Worm (Caenorhabditis elegans): Measurements from ENCODE around the gene ZK177.3.

ZK177.3 gene

DNA sequence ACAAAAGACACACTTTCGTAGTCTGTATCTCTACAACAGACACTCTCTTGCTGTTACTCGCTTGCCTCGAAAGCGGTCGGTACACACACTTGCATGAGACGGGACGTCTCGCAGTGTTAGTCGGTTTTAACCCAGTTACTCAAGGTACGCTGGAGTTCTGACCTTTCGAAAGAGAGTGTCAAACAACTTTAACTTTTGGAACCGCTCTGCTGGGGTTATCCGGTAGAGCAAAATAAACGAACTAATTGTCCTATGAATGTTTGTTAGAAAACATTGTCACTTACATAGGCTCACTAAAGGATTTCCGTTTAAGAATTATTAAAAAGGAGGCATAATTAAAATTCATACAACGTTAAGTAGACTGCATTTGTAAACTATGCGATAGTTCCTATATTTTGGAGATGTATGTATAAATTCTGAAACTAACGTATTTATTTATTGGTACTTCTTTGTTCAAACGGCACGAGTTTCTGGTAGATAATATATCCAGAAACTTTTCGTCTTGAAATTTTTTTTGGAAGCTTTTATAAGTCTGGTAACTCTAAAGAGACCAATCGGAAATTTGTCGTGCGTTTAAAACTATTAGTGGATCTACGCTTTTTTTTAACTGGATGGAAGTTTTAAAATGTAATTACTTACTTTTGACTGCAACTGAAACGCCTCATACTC lies 28.0 kb downstream of the ZK177.3 start:
- peak; percentile 12 for TF ChIP-seq unc-62 (GFP tag; optimal IDR thresholded peaks at IDR 0.05)

DNA sequence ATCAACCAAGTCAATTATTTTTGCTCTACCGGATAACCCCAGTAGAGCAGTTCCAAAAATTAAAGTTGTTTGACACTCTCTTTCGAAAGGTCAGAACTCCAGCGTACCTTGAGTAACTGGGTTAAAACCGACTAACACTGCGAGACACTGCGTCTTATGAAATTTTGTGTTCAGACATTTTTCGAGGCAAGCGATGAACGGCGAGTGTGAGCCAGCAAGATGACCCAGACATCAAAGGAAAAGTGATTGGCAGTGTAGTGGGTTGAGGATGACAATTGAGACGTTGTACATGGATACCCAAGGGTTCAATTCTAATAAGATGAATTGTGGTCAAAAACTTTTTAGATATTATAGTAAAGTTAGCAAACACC lies 28.5 kb downstream of the ZK177.3 start:
- no peak for TF ChIP-seq unc-62 (GFP tag; optimal IDR thresholded peaks at IDR 0.05)

ce11 chrII:5544764-5545163 lies 29.1 kb downstream of the ZK177.3 start, which contains the start of gene ins-13:
Gene ins-13, minus strand, starts transcription at chrII:5544864.
- no peak for TF ChIP-seq unc-62 (GFP tag; optimal IDR thresholded peaks at IDR 0.05)

ce11 chrII:5547442-5547894 lies 31.8 kb downstream of the ZK177.3 start, which contains the start of gene acdh-2:
Gene acdh-2, minus strand, starts transcription at chrII:5547492.
- no peak for TF ChIP-seq unc-62 (GFP tag; optimal IDR thresholded peaks at IDR 0.05)

- no peak for TF ChIP-seq unc-62 (GFP tag; optimal IDR thresholded peaks at IDR 0.05)
Observed at ce11 chrII:5549746-5550145, 34.1 kb downstream of the ZK177.3 start, which contains the start of gene C17C3.6. Gene C17C3.6, plus strand, starts transcription at chrII:5550046.

- no peak for TF ChIP-seq unc-62 (GFP tag; optimal IDR thresholded peaks at IDR 0.05)
Observed at ce11 chrII:5551517-5551916, 35.9 kb downstream of the ZK177.3 start, which contains the start of gene C17C3.5. Gene C17C3.5, plus strand, starts transcription at chrII:5551817.

DNA sequence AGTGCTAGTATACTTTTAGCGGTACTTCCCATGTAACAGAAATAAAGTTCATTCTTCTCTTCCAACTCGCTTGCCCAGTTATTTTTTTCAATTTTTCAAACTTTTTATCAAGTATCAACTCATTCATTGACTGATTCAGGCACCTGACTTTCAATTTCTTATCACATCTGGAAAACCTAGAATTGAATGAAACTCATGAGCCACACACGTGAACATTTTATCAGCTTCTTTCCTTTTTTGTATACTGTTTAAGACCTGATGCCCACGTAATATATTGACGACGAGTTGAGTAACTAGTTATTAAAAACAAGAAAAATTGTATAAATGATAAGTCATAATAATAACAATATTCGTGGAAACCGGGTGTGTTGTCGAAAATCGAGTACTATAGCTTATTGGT lies 37.9 kb downstream of the ZK177.3 start:
- TF ChIP-seq unc-62 (GFP tag; optimal IDR thresholded peaks at IDR 0.05), result no peak

DNA sequence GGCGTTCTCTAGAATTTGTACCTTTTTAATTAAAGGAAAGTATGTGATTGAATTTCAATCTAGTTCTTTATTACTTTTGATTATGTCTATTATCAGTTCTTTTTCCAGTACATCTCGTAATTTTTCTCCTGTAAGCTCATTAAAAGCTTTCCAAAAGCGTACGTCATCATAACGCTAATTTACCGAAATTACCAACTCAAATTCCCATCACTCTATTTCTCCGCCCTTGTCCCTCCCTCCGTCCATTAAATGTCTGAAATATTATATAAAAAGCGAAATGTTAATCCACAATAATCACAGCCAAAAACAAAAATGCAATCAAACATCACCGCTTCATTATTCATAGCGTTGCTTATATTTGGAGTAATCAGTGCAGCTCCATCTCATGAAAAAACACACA lies 38.7 kb downstream of the ZK177.3 start, which contains the start of gene ins-12:
ins-12 (plus strand) TSS at position 301 of the 400 bp plus-strand sequence.
- TF ChIP-seq unc-62 (GFP tag; optimal IDR thresholded peaks at IDR 0.05), result no peak

ce11 chrII:5554788-5555187 lies 39.1 kb downstream of the ZK177.3 start:
- no peak for TF ChIP-seq unc-62 (GFP tag; optimal IDR thresholded peaks at IDR 0.05)

DNA sequence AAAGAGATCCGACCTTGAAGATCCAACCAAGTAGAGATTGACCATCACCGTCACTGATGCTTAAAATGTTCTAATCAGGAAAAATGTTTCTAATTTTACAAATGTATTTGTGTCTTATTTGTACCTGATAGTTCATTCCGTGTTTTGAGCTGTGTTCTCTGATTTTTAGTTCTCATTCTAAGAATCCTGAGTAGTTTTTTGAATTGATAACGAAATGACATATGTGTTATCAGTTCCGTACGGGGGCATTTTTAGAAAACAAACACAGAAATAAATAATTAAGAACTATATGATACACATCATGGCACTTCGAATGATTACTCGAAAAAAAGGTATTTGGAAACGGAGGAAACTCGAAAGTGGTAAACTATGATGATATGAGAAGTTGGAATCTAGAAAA lies 39.9 kb downstream of the ZK177.3 start:
- no peak for TF ChIP-seq unc-62 (GFP tag; optimal IDR thresholded peaks at IDR 0.05)

- no peak for TF ChIP-seq unc-62 (GFP tag; optimal IDR thresholded peaks at IDR 0.05)
Observed at ce11 chrII:5556431-5556830, 40.8 kb downstream of the ZK177.3 start, which contains the start of gene ins-11. Gene ins-11, plus strand, starts transcription at chrII:5556731.

DNA sequence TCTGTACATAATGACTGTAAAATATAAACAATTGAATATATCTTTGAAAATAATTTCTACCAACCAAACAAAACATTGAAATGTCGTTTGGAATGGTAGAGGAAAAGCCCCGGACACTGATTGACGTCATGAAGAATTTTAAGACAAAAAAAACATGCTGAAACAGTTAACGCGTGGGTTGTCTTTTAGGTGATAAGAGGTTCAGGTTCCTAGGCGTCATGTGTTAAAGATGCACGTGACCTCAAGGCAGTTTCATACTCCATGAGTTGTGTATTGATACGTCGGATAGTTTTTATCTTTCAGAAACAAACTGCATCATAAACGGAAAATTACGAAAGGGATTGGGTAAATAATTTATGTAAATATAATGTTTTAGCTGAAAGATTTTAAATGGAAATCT lies 41.5 kb downstream of the ZK177.3 start:
- TF ChIP-seq unc-62 (GFP tag; optimal IDR thresholded peaks at IDR 0.05), result no peak

ce11 chrII:5561392-5561791 lies 45.8 kb downstream of the ZK177.3 start, which contains the start of gene C17C3.3:
Gene C17C3.3, plus strand, starts transcription at chrII:5561737.
- TF ChIP-seq unc-62 (GFP tag; optimal IDR thresholded peaks at IDR 0.05), result no peak

- TF ChIP-seq unc-62 (GFP tag; optimal IDR thresholded peaks at IDR 0.05), result no peak
Observed at ce11 chrII:5565082-5565623, 49.5 kb downstream of the ZK177.3 start.

All from whole organism, dauer.